Worm (Caenorhabditis elegans) whole organism, L4 larva: ENCODE results near the gene gcy-23.

Source experiments
- F49E8.2 ChIP-seq: sonication (generic microtip); optimal IDR thresholded peaks from 2 replicates; lab custom pipeline; 2016; ENCODE audit warnings: missing compliant biosample characterization, mild to moderate bottlenecking, missing genetic modification characterization, borderline replicate concordance
- R02D3.7 ChIP-seq: fragments of 150-350 bp; sonication (generic microtip); optimal IDR thresholded peaks from 3 replicates; lab custom pipeline; 2014; ENCODE audit warnings: missing biosample characterization, missing genetic modification characterization
- T20F7.1 ChIP-seq: fragments of 200-800 bp; sonication (Bioruptor generic); optimal IDR thresholded peaks from 2 replicates; lab custom pipeline; 2018; ENCODE audit warnings: mild to moderate bottlenecking, missing genetic modification characterization, missing compliant biosample characterization
- Y48G9A.11 ChIP-seq: fragments of 200-800 bp; sonication (Bioruptor generic); IDR thresholded peaks from 2 replicates; pipeline ENCODE4 v1.3.6; 2022; ENCODE audit warnings: missing genetic modification reagents, missing genetic modification characterization, missing compliant biosample characterization
- Y5F2A.4 ChIP-seq: fragments of 200-800 bp; sonication (Bioruptor generic); optimal IDR thresholded peaks from 2 replicates; lab custom pipeline; 2018; ENCODE audit warnings: mild to moderate bottlenecking, missing genetic modification characterization, missing compliant biosample characterization
- Y75B8A.6 ChIP-seq: fragments of 200-800 bp; sonication (Bioruptor generic); IDR thresholded peaks from 2 replicates; pipeline ENCODE4 v1.3.6; 2022; ENCODE audit warnings: missing genetic modification reagents, missing genetic modification characterization, missing compliant biosample characterization
- aha-1 ChIP-seq: fragments of 150-350 bp; peaks from one replicate; lab custom pipeline; 2014; ENCODE audit warnings: missing biosample characterization, missing genetic modification characterization
- ama-1 ChIP-seq: fragments of 150-350 bp; optimal IDR thresholded peaks from 2 replicates; lab custom pipeline; 2014; ENCODE audit warnings: inconsistent platforms, mixed read lengths
- ceh-20 ChIP-seq: fragments of 200-800 bp; sonication (Bioruptor generic); IDR thresholded peaks from 2 replicates; pipeline ENCODE4 v1.3.6; 2022; ENCODE audit warnings: missing genetic modification reagents, missing genetic modification characterization, missing compliant biosample characterization
- ceh-28 ChIP-seq: fragments of 150-350 bp; optimal IDR thresholded peaks from 2 replicates; lab custom pipeline; 2014; ENCODE audit warnings: missing biosample characterization, missing genetic modification reagents, missing genetic modification characterization
- ceh-32 ChIP-seq: sonication (generic microtip); optimal IDR thresholded peaks from 2 replicates; lab custom pipeline; 2016; ENCODE audit warnings: mild to moderate bottlenecking, missing genetic modification characterization, missing compliant biosample characterization; ENCODE audit not compliant: poor library complexity
- ceh-44 ChIP-seq: fragments of 200-800 bp; sonication (Bioruptor generic); IDR thresholded peaks from 2 replicates; pipeline ENCODE4 v1.3.6; 2022; ENCODE audit warnings: missing genetic modification reagents, missing genetic modification characterization, missing compliant biosample characterization
- ces-1 ChIP-seq: fragments of 150-350 bp; sonication (generic microtip); optimal IDR thresholded peaks from 4 replicates; lab custom pipeline; 2014; ENCODE audit warnings: missing biosample characterization, missing genetic modification reagents, missing genetic modification characterization
- cey-2 ChIP-seq: sonication (generic microtip); optimal IDR thresholded peaks from 3 replicates; lab custom pipeline; 2017; ENCODE audit warnings: missing genetic modification characterization, mild to moderate bottlenecking, missing compliant biosample characterization, antibody characterized with exemption, borderline replicate concordance; ENCODE audit not compliant: insufficient read depth
- daf-16 ChIP-seq, 3 experiments: sonication (generic microtip); optimal IDR thresholded peaks; 2 replicates each; lab custom pipeline; 2016 to 2017; ENCODE audit warnings: missing genetic modification characterization in 3 of 3, missing genetic modification reagents in 3 of 3, mild to moderate bottlenecking in 2 of 3, missing compliant biosample characterization in 2 of 3, missing biosample characterization in 1 of 3, moderate library complexity in 1 of 3
- daf-19 ChIP-seq: fragments of 200-800 bp; sonication (Bioruptor generic); conservative IDR thresholded peaks from 2 replicates; pipeline ENCODE4 v1.3.6; 2022; ENCODE audit warnings: missing genetic modification characterization, missing compliant biosample characterization
- gei-8 ChIP-seq: fragments of 200-800 bp; sonication (Bioruptor generic); optimal IDR thresholded peaks from 2 replicates; lab custom pipeline; 2018; ENCODE audit warnings: mild to moderate bottlenecking, missing genetic modification characterization, missing compliant biosample characterization
- hif-1 ChIP-seq, 2 experiments: sonication (generic microtip); optimal IDR thresholded peaks; 2 replicates each; lab custom pipeline; 2016 to 2017; ENCODE audit warnings: missing compliant biosample characterization in 2 of 2, missing genetic modification characterization in 2 of 2, missing genetic modification reagents in 2 of 2, missing genotype in 2 of 2, mild to moderate bottlenecking in 1 of 2
- hlh-30 ChIP-seq: sonication (generic microtip); optimal IDR thresholded peaks from 2 replicates; lab custom pipeline; 2017; ENCODE audit warnings: antibody characterized with exemption, mild to moderate bottlenecking, missing genetic modification characterization, missing compliant biosample characterization; ENCODE audit not compliant: insufficient read depth
- hmg-1.1 ChIP-seq: fragments of 200-800 bp; sonication (Bioruptor generic); IDR thresholded peaks from 2 replicates; pipeline ENCODE4 v1.3.6; 2022; ENCODE audit warnings: missing genetic modification reagents, missing genetic modification characterization, missing compliant biosample characterization
- jun-1 ChIP-seq: fragments of 150-350 bp; optimal IDR thresholded peaks from 2 replicates; lab custom pipeline; 2014; ENCODE audit warnings: missing biosample characterization, missing genetic modification reagents, missing genetic modification characterization
- lin-13 ChIP-seq: fragments of 150-350 bp; optimal IDR thresholded peaks from 2 replicates; lab custom pipeline; 2014; ENCODE audit warnings: missing biosample characterization, missing genetic modification reagents, missing genetic modification characterization
- lin-39 ChIP-seq: fragments of 150-350 bp; optimal IDR thresholded peaks from 2 replicates; lab custom pipeline; 2014; ENCODE audit warnings: missing biosample characterization, missing genetic modification reagents, missing genetic modification characterization
- mdl-1 ChIP-seq, 2 experiments: fragments of 150-350 bp in 1 of 2; sonication (generic microtip) in 1 of 2; optimal IDR thresholded peaks; 2 replicates each; lab custom pipeline; 2014 to 2017; ENCODE audit warnings: missing biosample characterization in 2 of 2, missing genetic modification characterization in 2 of 2
- mdt-29 ChIP-seq: fragments of 200-800 bp; sonication (Bioruptor generic); IDR thresholded peaks from 2 replicates; pipeline ENCODE4 v1.3.6; 2022; ENCODE audit warnings: missing genetic modification reagents, missing genetic modification characterization, missing compliant biosample characterization
- nhr-111 ChIP-seq: fragments of 200-800 bp; sonication (Bioruptor generic); optimal IDR thresholded peaks from 2 replicates; lab custom pipeline; 2018; ENCODE audit warnings: mild to moderate bottlenecking, missing genetic modification characterization, missing compliant biosample characterization
- nhr-237 ChIP-seq: sonication (generic microtip); optimal IDR thresholded peaks from 2 replicates; lab custom pipeline; 2017; ENCODE audit warnings: missing biosample characterization, missing genetic modification characterization
- nhr-25 ChIP-seq: sonication (generic microtip); optimal IDR thresholded peaks from 2 replicates; lab custom pipeline; 2017; ENCODE audit warnings: missing genetic modification characterization, mild to moderate bottlenecking, missing compliant biosample characterization, antibody characterized with exemption, moderate library complexity, borderline replicate concordance; ENCODE audit not compliant: insufficient read depth
- nhr-42 ChIP-seq: fragments of 200-800 bp; sonication (Bioruptor generic); IDR thresholded peaks from 2 replicates; pipeline ENCODE4 v1.3.6; 2022; ENCODE audit warnings: missing genetic modification characterization, missing compliant biosample characterization
- nhr-6 ChIP-seq: fragments of 150-350 bp; optimal IDR thresholded peaks from 2 replicates; lab custom pipeline; 2014; ENCODE audit warnings: missing biosample characterization, missing genetic modification characterization
- nhr-76 ChIP-seq: fragments of 150-350 bp; optimal IDR thresholded peaks from 2 replicates; lab custom pipeline; 2014; ENCODE audit warnings: missing biosample characterization, missing genetic modification characterization
- pqm-1 ChIP-seq: sonication (generic microtip); optimal IDR thresholded peaks from 2 replicates; lab custom pipeline; 2017; ENCODE audit warnings: missing biosample characterization, missing genetic modification characterization
- rbr-2 ChIP-seq: sonication (generic microtip); optimal IDR thresholded peaks from 2 replicates; lab custom pipeline; 2016; ENCODE audit warnings: missing genotype, missing genetic modification characterization, missing compliant biosample characterization
- skn-1 ChIP-seq: fragments of 150-350 bp; optimal IDR thresholded peaks from 2 replicates; lab custom pipeline; 2014; ENCODE audit warnings: missing biosample characterization, missing genetic modification characterization
- spr-1 ChIP-seq: sonication (generic microtip); optimal IDR thresholded peaks from 2 replicates; lab custom pipeline; 2016; ENCODE audit warnings: mild to moderate bottlenecking, missing genetic modification characterization, missing compliant biosample characterization
- spr-3 ChIP-seq: fragments of 200-800 bp; sonication (Bioruptor generic); optimal IDR thresholded peaks from 2 replicates; lab custom pipeline; 2018; ENCODE audit warnings: mild to moderate bottlenecking, missing genetic modification characterization, missing compliant biosample characterization
- unc-130 ChIP-seq: sonication (generic microtip); optimal IDR thresholded peaks from 2 replicates; lab custom pipeline; 2016; ENCODE audit warnings: missing genetic modification reagents, missing genetic modification characterization, missing compliant biosample characterization
- unc-62 ChIP-seq, 3 experiments: fragments of 150-350 bp in 1 of 3; sonication (generic microtip); optimal IDR thresholded peaks in 2 of 3; peaks in 1 of 3; 1 replicate in 1 of 3; 2 replicates in 2 of 3; lab custom pipeline; 2014 to 2017; ENCODE audit warnings: missing biosample characterization in 3 of 3, missing genetic modification characterization in 3 of 3, missing genetic modification reagents in 3 of 3, missing genotype in 1 of 3
- vab-7 ChIP-seq: fragments of 200-800 bp; sonication (Bioruptor generic); IDR thresholded peaks from 2 replicates; pipeline ENCODE4 v1.3.6; 2022; ENCODE audit warnings: missing genetic modification reagents, missing genetic modification characterization, missing compliant biosample characterization
- zag-1 ChIP-seq: fragments of 150-350 bp; optimal IDR thresholded peaks from 2 replicates; lab custom pipeline; 2014; ENCODE audit warnings: missing biosample characterization, missing genetic modification characterization
- zip-2 ChIP-seq: fragments of 150-350 bp; optimal IDR thresholded peaks from 2 replicates; lab custom pipeline; 2014; ENCODE audit warnings: missing biosample characterization, missing genetic modification characterization
- ztf-11 ChIP-seq: fragments of 150-350 bp; optimal IDR thresholded peaks from 2 replicates; lab custom pipeline; 2014; ENCODE audit warnings: missing biosample characterization, missing genetic modification characterization
- ztf-7 ChIP-seq: fragments of 150-350 bp; optimal IDR thresholded peaks from 2 replicates; lab custom pipeline; 2014; ENCODE audit warnings: missing biosample characterization, missing genetic modification characterization

The gcy-23 gene

ce11 chrIV:3296578-3297549 lies 7.7 kb upstream of the gcy-23 start (continued):
- TF ChIP-seq nhr-76 (no peak), nhr-6 (tag; lab: Kevin White, UChicago) (no peak), aha-1 (tag; lab: Kevin White, UChicago) (peak; percentile 86), spr-1 (tag; lab: Kevin White, UChicago) (no peak), ztf-11 (tag; lab: Kevin White, UChicago) (no peak), Y48G9A.11 (GFP tag; lab: Robert Waterston, UW) (no peak), vab-7 (GFP tag; lab: Robert Waterston, UW) (no peak), ama-1 (lab: Kevin White, UChicago) (no peak), T20F7.1 (GFP tag; lab: Kevin White, UChicago) (no peak)

- TF ChIP-seq hif-1 (tag; optimal IDR thresholded peaks at IDR 0.05; lab: Kevin White, UChicago) (peak; percentile 27 to 87), nhr-25 (tag; lab: Kevin White, UChicago) (peak; percentile 64), unc-130 (peak; percentile 96), nhr-6 (tag; lab: Kevin White, UChicago) (peak; percentile 92), nhr-42 (GFP tag; lab: Robert Waterston, UW) (peak; percentile 86; the same call in 1 of the 2 replicates), jun-1 (tag; lab: Kevin White, UChicago) (peak; percentile 66), spr-1 (tag; lab: Kevin White, UChicago) (peak; percentile 68), ceh-32 (tag; lab: Kevin White, UChicago) (no peak), F49E8.2 (peak; percentile 38), rbr-2 (tag; lab: Kevin White, UChicago) (peak; percentile 91), Y5F2A.4 (GFP tag; lab: Kevin White, UChicago) (no peak), lin-39 (tag; lab: Kevin White, UChicago) (no peak), mdl-1 (tag; optimal IDR thresholded peaks at IDR 0.05; lab: Kevin White, UChicago) (peak; percentile 58 to 94), nhr-76 (no peak), vab-7 (GFP tag; lab: Robert Waterston, UW) (peak; percentile 85), ztf-11 (tag; lab: Kevin White, UChicago) (no peak), skn-1 (no peak), nhr-237 (tag; lab: Kevin White, UChicago) (peak; percentile 14), daf-16 (GFP tag; optimal IDR thresholded peaks at IDR 0.05; lab: Kevin White, UChicago) (peak in 1 of 2 experiments; percentile 68), daf-16 (tag; optimal IDR thresholded peaks at IDR 0.05; lab: Kevin White, UChicago) (peak; percentile 93), cey-2 (tag; lab: Kevin White, UChicago) (no peak), spr-3 (peak; percentile 32), daf-19 (GFP tag; lab: Robert Waterston, UW) (no peak), lin-13 (GFP tag; lab: Kevin White, UChicago) (peak; percentile 97), hmg-1.1 (GFP tag; lab: Robert Waterston, UW) (peak; percentile 87), mdt-29 (peak; percentile 49; the same call in 1 of the 2 replicates), hlh-30 (tag; lab: Kevin White, UChicago) (peak; percentile 97), pqm-1 (tag; lab: Kevin White, UChicago) (peak; percentile 82), ama-1 (lab: Kevin White, UChicago) (peak; percentile 77), nhr-111 (GFP tag; lab: Kevin White, UChicago) (no peak), ces-1 (GFP tag; lab: Kevin White, UChicago) (no peak), R02D3.7 (tag; lab: Kevin White, UChicago) (peak; percentile 53), zip-2 (peak; percentile 39), Y75B8A.6 (GFP tag; lab: Robert Waterston, UW) (no peak), gei-8 (GFP tag; lab: Kevin White, UChicago) (no peak), ceh-20 (GFP tag; lab: Robert Waterston, UW) (peak; percentile 69; the same call in 1 of the 2 replicates), ztf-7 (tag; lab: Kevin White, UChicago) (peak; percentile 50), unc-62 (GFP tag; optimal IDR thresholded peaks at IDR 0.05 in 1 of 2; lab: Kevin White, UChicago) (peak in 1 of 2 experiments; percentile 71), unc-62 (tag; optimal IDR thresholded peaks at IDR 0.05; lab: Kevin White, UChicago) (no peak), zag-1 (tag; lab: Kevin White, UChicago) (no peak), ceh-28 (tag; lab: Kevin White, UChicago) (peak; percentile 32), ceh-44 (peak; percentile 91)
Observed at ce11 chrIV:3294553-3295185, 5.5 kb upstream of the gcy-23 start, which contains the start of gene W08E12.7. TSS of gene W08E12.7 (plus strand) at chrIV:3295135.
